Fruit fly (Drosophila melanogaster): Measurements from ENCODE around the gene Ref2.
A peak's percentile ranks its signal among the peaks of the same experiment; 100 is the strongest.

The Ref2 gene

DNA sequence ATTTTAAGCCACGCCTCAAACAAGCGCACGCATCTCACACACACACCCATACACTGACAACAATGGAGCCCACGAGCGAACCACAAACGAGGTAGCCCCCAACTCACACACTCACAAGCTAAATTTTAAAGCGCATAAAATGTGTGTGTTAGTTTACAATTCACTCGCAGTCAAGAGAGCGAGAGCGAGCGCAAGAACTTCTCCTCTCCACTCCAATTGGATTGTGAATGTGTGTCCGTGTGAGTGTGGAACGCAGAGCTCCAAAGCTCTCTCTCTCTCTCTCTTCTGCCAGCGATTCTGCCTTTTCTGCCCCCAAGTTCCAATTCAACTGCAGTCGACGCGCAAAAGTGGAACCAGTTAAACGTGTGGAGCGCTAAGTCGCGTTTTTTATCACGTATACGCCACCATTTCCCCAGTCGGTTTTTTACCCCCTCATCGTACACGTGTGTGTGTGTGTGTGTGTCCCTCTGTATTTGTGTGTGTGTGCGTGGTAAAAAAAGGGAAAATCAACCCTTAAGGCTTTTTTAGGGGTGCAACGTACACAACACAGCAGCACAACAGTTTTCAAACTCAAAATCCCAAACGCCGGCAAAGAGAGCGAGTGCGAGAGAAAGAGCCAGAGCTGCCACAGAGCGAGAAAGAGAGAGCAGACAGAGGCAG, 28.0 kb downstream of the Ref2 start:
- TF ChIP-seq CG12768 (GFP tag; optimal IDR thresholded peaks at IDR 0.05) (peak; percentile 1), bab1 (GFP tag; optimal IDR thresholded peaks at IDR 0.05) (peak; percentile 5), CG11617 (GFP tag; optimal IDR thresholded peaks at IDR 0.05) (no peak), pad (GFP tag; optimal IDR thresholded peaks at IDR 0.05) (peak; percentile 96)

DNA sequence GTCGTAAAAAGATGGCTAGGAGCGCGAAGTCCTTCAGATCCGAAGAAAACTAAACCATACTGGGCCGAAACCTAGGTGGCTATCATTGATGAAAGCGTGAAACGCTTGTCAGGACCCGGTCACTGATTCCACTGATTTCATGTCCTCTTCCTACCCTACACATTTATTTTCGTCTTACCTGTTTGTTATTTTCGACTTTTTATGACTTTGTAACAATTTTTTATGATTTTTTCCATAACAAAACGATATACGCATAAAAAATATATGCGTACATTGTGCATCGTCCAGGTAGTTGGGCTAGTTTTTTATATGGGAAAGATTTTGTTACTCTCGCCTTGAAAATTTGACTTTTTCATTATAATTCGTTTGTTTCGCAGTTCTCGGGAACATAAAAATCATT, 29.4 kb downstream of the Ref2 start:
- no peak for TF ChIP-seq cnc (optimal IDR thresholded peaks at IDR 0.05)

DNA sequence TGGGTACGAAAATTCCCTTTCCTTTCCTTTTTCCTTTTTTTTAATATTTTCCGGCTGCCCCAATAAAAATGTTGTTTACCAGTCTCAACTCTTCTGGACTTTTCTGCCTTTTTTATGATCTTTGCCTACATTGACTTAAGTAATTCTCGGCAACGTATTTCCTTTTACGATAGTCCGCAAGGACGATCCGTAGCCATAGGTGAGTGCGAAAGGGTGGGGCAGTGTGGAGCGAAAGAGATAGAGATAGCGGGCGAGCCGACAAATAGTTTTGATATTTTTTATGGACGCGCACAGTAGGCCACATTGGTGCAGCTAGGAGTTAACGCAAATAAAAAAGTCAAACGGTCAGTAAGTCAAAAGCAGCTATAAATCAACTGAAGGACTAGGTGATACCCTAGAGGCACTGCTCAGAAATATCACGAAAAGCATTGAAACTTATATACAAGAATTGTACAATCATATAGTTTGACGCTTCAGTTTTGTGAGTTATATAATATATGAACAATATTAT, 30.2 kb downstream of the Ref2 start:
- no peak for TF ChIP-seq cnc (optimal IDR thresholded peaks at IDR 0.05)
- TF ChIP-seq CG33017 (tag; optimal IDR thresholded peaks at IDR 0.05): no peak
- TF ChIP-seq bab1 (GFP tag; optimal IDR thresholded peaks at IDR 0.05): no peak
- TF ChIP-seq kay (GFP tag; ENCODE audit: borderline replicate concordance): no peak
- TF ChIP-seq pad (GFP tag; optimal IDR thresholded peaks at IDR 0.05): no peak
- no peak for TF ChIP-seq toe (GFP tag; optimal IDR thresholded peaks at IDR 0.05)
- no peak for TF ChIP-seq CG7045 (GFP tag; optimal IDR thresholded peaks at IDR 0.05)
- TF ChIP-seq Crg-1 (GFP tag; optimal IDR thresholded peaks at IDR 0.05): no peak
- TF ChIP-seq CG11617 (GFP tag; optimal IDR thresholded peaks at IDR 0.05): no peak
- TF ChIP-seq CG14711 (tag; optimal IDR thresholded peaks at IDR 0.05): no peak
- no peak for TF ChIP-seq CG7101 (tag; optimal IDR thresholded peaks at IDR 0.05)
- TF ChIP-seq CG12768 (GFP tag; optimal IDR thresholded peaks at IDR 0.05): no peak
- no peak for TF ChIP-seq ovo (GFP tag; optimal IDR thresholded peaks at IDR 0.05)
- no peak for TF ChIP-seq cic (GFP tag; optimal IDR thresholded peaks at IDR 0.05)
- no peak for TF ChIP-seq Mnt (GFP tag; optimal IDR thresholded peaks at IDR 0.05)
- no peak for TF ChIP-seq Clk (GFP tag; optimal IDR thresholded peaks at IDR 0.05)
- TF ChIP-seq CG5204 (GFP tag; optimal IDR thresholded peaks at IDR 0.05): no peak
- TF ChIP-seq Hr96 (GFP tag; optimal IDR thresholded peaks at IDR 0.05): no peak

DNA sequence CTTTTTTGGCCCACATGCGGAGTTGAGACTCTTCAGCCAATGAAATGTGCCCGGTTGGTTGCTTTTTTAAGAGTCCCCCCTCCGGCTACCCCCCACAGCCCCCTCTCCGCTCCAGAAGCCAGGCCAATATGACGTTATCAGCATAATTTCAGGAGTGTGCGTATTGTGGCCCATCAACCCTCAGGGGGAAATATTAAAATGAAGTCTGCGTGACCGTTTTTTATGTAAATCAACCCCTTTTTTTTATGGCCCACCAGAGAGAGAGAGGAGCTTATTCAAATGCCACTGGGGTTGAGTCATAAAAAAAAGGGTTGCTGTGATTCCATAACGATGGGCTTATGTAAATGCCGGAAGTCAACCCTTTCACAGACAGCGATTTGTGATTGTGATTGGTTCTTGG, 33.2 kb downstream of the Ref2 start:
- TF ChIP-seq CG7045 (GFP tag; optimal IDR thresholded peaks at IDR 0.05): no peak
- TF ChIP-seq cic (GFP tag; optimal IDR thresholded peaks at IDR 0.05): no peak
- no peak for TF ChIP-seq Clk (GFP tag; optimal IDR thresholded peaks at IDR 0.05)

DNA sequence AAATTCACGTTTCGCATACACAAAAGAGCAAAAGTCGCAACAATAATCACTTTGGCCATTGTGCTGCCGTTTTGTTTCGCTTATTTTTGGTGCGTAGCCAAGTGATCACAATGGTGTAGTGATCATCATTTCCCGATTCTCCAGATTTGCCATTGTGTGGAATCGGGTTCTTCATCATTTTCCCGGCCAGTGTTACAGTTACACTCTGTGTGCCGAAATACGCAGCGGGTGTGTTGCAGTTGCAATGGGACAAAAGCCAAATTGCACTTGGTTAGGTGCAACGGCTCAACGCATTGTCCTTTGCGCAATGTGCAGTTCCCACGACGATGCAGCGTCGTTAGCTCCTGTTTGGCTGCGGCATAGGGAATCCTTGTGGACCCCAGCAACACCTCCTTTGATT, 34.5 kb downstream of the Ref2 start:
- TF ChIP-seq CG12768 (GFP tag; optimal IDR thresholded peaks at IDR 0.05): no peak

DNA sequence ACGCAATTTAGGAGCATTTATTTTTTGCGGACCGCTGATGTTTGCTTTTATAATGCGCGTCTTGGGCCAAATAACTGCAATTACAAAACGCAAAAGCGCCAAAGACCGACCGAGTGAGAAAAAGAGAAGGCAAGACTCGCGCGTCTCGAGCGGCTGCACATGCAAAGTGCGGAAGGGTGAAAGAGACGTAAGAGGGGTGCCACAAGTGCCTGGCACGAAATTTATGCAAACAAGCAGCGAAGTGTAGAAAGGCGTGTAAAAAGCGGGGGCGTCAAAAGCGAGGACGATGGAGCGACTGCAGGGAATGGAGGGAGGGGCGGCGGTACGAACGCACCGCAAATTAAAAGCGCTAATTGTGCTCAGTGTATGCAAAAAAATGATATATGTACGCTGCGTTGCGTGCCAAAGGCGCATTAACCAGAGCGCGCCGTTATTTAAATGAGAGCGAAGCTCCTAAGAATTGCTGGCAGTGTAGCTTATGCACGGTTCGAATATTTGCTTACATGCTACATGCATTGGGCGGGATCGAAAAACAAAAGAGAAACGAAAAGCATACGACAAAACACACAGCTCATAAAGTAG, 36.2 kb downstream of the Ref2 start:
- TF ChIP-seq CG1620 (GFP tag; optimal IDR thresholded peaks at IDR 0.05): no peak
- no peak for TF ChIP-seq CG12768 (GFP tag; optimal IDR thresholded peaks at IDR 0.05)

DNA sequence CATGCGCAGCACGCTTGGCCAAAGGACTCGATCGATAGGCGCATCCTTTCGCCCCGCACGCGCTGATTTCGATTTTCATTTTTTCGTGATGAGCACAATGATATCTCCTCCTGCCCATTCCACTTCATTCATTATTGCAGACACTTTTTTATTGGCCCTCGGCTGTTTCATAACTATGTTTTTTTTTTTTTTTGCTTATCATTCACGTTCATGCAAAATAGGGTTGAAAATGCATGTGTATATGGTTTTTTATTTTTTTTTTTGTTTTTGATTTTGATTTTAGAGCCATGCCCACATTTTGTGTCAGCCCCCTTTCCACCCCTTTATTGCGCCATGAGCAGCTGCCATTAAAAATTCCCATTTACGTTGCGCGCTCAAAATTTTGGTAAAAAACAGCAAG, 37.4 kb downstream of the Ref2 start:
- TF ChIP-seq CG33017 (tag; optimal IDR thresholded peaks at IDR 0.05) (no peak), Hr96 (GFP tag; optimal IDR thresholded peaks at IDR 0.05) (no peak), CG7101 (tag; optimal IDR thresholded peaks at IDR 0.05) (no peak), Clk (GFP tag; optimal IDR thresholded peaks at IDR 0.05) (no peak), Mnt (GFP tag; optimal IDR thresholded peaks at IDR 0.05) (no peak), cnc (optimal IDR thresholded peaks at IDR 0.05) (no peak), CG7045 (GFP tag; optimal IDR thresholded peaks at IDR 0.05) (no peak), toe (GFP tag; optimal IDR thresholded peaks at IDR 0.05) (no peak), cic (GFP tag; optimal IDR thresholded peaks at IDR 0.05) (no peak), CG14711 (tag; optimal IDR thresholded peaks at IDR 0.05) (no peak), ovo (GFP tag; optimal IDR thresholded peaks at IDR 0.05) (no peak), CG12768 (GFP tag; optimal IDR thresholded peaks at IDR 0.05) (no peak), pad (GFP tag; optimal IDR thresholded peaks at IDR 0.05) (no peak), tj (GFP tag; optimal IDR thresholded peaks at IDR 0.05) (no peak), kay (GFP tag; ENCODE audit: borderline replicate concordance) (no peak), Crg-1 (GFP tag; optimal IDR thresholded peaks at IDR 0.05) (no peak), CG5204 (GFP tag; optimal IDR thresholded peaks at IDR 0.05) (no peak), CG1620 (GFP tag; optimal IDR thresholded peaks at IDR 0.05) (no peak), bab1 (GFP tag; optimal IDR thresholded peaks at IDR 0.05) (no peak)

DNA sequence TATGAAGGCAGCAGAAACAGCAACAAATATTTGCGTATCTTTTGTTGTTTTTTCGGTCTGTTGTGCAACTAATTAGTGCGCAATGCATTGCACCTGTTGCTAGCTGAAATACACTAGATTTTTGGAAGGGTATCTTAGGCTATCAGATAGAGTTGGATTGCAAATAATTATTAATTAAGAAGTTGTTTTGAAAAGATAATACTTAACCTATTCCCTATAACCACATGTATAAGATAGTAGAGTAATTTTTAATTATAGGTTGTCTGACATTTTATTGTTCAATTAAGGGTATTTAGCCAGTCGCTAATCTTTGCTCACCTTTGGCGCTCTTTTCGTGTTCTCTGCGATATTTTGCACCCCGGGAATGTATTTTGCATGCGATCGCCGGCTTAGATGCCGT, 41.4 kb downstream of the Ref2 start:
- TF ChIP-seq bab1 (GFP tag; optimal IDR thresholded peaks at IDR 0.05): no peak
- TF ChIP-seq cnc (optimal IDR thresholded peaks at IDR 0.05): no peak
- TF ChIP-seq tj (GFP tag; optimal IDR thresholded peaks at IDR 0.05): no peak
- TF ChIP-seq CG7045 (GFP tag; optimal IDR thresholded peaks at IDR 0.05): no peak
- TF ChIP-seq Clk (GFP tag; optimal IDR thresholded peaks at IDR 0.05): no peak
- TF ChIP-seq Hr96 (GFP tag; optimal IDR thresholded peaks at IDR 0.05): no peak
- no peak for TF ChIP-seq Mnt (GFP tag; optimal IDR thresholded peaks at IDR 0.05)
- TF ChIP-seq kay (GFP tag; ENCODE audit: borderline replicate concordance): no peak
- TF ChIP-seq CG14711 (tag; optimal IDR thresholded peaks at IDR 0.05): no peak
- no peak for TF ChIP-seq CG5204 (GFP tag; optimal IDR thresholded peaks at IDR 0.05)
- no peak for TF ChIP-seq CG33017 (tag; optimal IDR thresholded peaks at IDR 0.05)
- no peak for TF ChIP-seq CG7101 (tag; optimal IDR thresholded peaks at IDR 0.05)
- TF ChIP-seq cic (GFP tag; optimal IDR thresholded peaks at IDR 0.05): no peak
- no peak for TF ChIP-seq ovo (GFP tag; optimal IDR thresholded peaks at IDR 0.05)
- TF ChIP-seq Crg-1 (GFP tag; optimal IDR thresholded peaks at IDR 0.05): no peak
- TF ChIP-seq CG12768 (GFP tag; optimal IDR thresholded peaks at IDR 0.05): no peak

Measured in whole organism, adult.